Worm (Caenorhabditis elegans) whole organism, midembryonic: ENCODE data around the gene sra-31.

Source experiments
- T22C8.4 ChIP-seq: fragments of 200-800 bp; sonication (Bioruptor generic); IDR thresholded peaks from 2 replicates; pipeline ENCODE4 v1.3.6; 2022; ENCODE audit warnings: missing genetic modification characterization, missing compliant biosample characterization
- med-1 ChIP-seq: sonication (generic microtip); optimal IDR thresholded peaks from 2 replicates; lab custom pipeline; 2017; ENCODE audit warnings: missing genetic modification characterization, mild to moderate bottlenecking, missing compliant biosample characterization, antibody characterized with exemption, missing genetic modification reagents; ENCODE audit not compliant: insufficient read depth
- tab-1 ChIP-seq: fragments of 200-800 bp; sonication (Bioruptor generic); IDR thresholded peaks from 2 replicates; pipeline ENCODE4 v1.3.6; 2022; ENCODE audit warnings: missing genetic modification characterization, missing compliant biosample characterization
- ztf-29 ChIP-seq: fragments of 200-800 bp; sonication (Bioruptor generic); IDR thresholded peaks from 2 replicates; pipeline ENCODE4 v1.3.6; 2022; ENCODE audit warnings: missing genetic modification reagents, missing genetic modification characterization, missing compliant biosample characterization

DNA sequence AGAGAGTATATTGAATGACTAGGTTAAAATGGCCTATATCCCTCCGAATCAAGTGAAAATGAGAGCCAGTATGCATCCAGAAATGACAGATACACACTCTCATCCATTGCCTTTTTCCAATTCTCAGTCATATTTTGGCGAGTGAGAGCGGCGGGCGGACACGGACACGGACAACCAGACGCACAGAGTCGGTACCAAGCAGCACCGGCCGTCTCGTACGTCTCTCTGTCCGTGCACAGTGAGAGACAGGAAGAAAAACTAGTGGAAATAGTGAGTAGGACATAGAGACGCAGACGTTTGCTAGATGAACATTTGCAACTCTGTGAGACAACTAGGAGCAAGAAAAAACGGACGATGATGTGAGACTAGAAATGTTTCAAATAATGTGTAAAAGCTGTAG, 15.0 kb downstream of the sra-31 start:
- TF ChIP-seq tab-1 (GFP tag; lab: Robert Waterston, UW) (no peak), T22C8.4 (GFP tag; lab: Robert Waterston, UW) (no peak), ztf-29 (GFP tag; lab: Robert Waterston, UW) (no peak), med-1 (GFP tag; lab: Kevin White, UChicago) (no peak)
